Worm (Caenorhabditis elegans) whole organism, early embryonic: ENCODE measurements around the gene F46B6.6.

Source experiments
- B0310.2 ChIP-seq: sonication (generic microtip); optimal IDR thresholded peaks from 2 replicates; lab custom pipeline; 2016; ENCODE audit warnings: mild to moderate bottlenecking, missing genetic modification characterization, missing compliant biosample characterization
- F13C5.2 ChIP-seq: sonication (generic microtip); optimal IDR thresholded peaks from 2 replicates; lab custom pipeline; 2017; ENCODE audit warnings: mild to moderate bottlenecking, missing genetic modification characterization, inconsistent platforms, missing compliant biosample characterization
- aly-1 ChIP-seq: sonication (generic microtip); optimal IDR thresholded peaks from 2 replicates; lab custom pipeline; 2016; ENCODE audit warnings: missing genetic modification characterization, missing compliant biosample characterization
- ama-1 ChIP-seq: fragments of 150-350 bp; optimal IDR thresholded peaks from 2 replicates; lab custom pipeline; 2014
- ceh-13 ChIP-seq: fragments of 200-800 bp; sonication (Bioruptor generic); optimal IDR thresholded peaks from 2 replicates; lab custom pipeline; 2018; ENCODE audit warnings: mild to moderate bottlenecking, missing genetic modification characterization, missing compliant biosample characterization
- ceh-36 ChIP-seq: sonication (generic microtip); optimal IDR thresholded peaks from 2 replicates; lab custom pipeline; 2016; ENCODE audit warnings: missing genetic modification characterization, inconsistent platforms, missing compliant biosample characterization
- ets-7 ChIP-seq: sonication (generic microtip); optimal IDR thresholded peaks from 2 replicates; lab custom pipeline; 2016; ENCODE audit warnings: missing genotype, missing genetic modification characterization, missing compliant biosample characterization
- flt-1 ChIP-seq: fragments of 200-800 bp; sonication (Bioruptor generic); IDR thresholded peaks from 2 replicates; pipeline ENCODE4 v1.3.6; 2022; ENCODE audit warnings: missing genetic modification characterization, missing compliant biosample characterization
- hmbx-1 ChIP-seq: sonication (generic microtip); optimal IDR thresholded peaks from 2 replicates; lab custom pipeline; 2016; ENCODE audit warnings: mild to moderate bottlenecking, missing genetic modification characterization, missing compliant biosample characterization
- hmg-4 ChIP-seq: fragments of 200-800 bp; sonication (Bioruptor generic); optimal IDR thresholded peaks from 2 replicates; lab custom pipeline; 2018; ENCODE audit warnings: mild to moderate bottlenecking, missing genetic modification characterization, missing compliant biosample characterization
- hnd-1 ChIP-seq: sonication (generic microtip); optimal IDR thresholded peaks from 2 replicates; lab custom pipeline; 2016; ENCODE audit warnings: missing genetic modification characterization, missing compliant biosample characterization
- pes-1 ChIP-seq: fragments of 200-800 bp; sonication (Bioruptor generic); IDR thresholded peaks from 2 replicates; pipeline ENCODE4 v1.3.6; 2022; ENCODE audit warnings: missing genetic modification reagents, missing genetic modification characterization, missing compliant biosample characterization
- scrt-1 ChIP-seq: fragments of 200-800 bp; sonication (Bioruptor generic); IDR thresholded peaks from 2 replicates; pipeline ENCODE4 v1.3.6; 2022; ENCODE audit warnings: missing genetic modification characterization, missing compliant biosample characterization
- sea-1 ChIP-seq: fragments of 200-800 bp; sonication (Bioruptor generic); conservative IDR thresholded peaks from 2 replicates; pipeline ENCODE4 v1.3.6; 2022; ENCODE audit warnings: missing genetic modification characterization, missing compliant biosample characterization
- tbx-11 ChIP-seq: fragments of 200-800 bp; sonication (Bioruptor generic); IDR thresholded peaks from 2 replicates; pipeline ENCODE4 v1.3.6; 2022; ENCODE audit warnings: missing genetic modification characterization, missing compliant biosample characterization
- tbx-37 ChIP-seq: fragments of 200-800 bp; sonication (Bioruptor generic); conservative IDR thresholded peaks from 2 replicates; pipeline ENCODE4 v1.3.6; 2022; ENCODE audit warnings: missing genetic modification reagents, missing genetic modification characterization, missing compliant biosample characterization
- tra-4 ChIP-seq: sonication (generic microtip); optimal IDR thresholded peaks from 2 replicates; lab custom pipeline; 2017; ENCODE audit warnings: missing genetic modification characterization, missing compliant biosample characterization

Gene F46B6.6

ce11 chrV:9740858-9741257 lies 45.8 kb downstream of the F46B6.6 start, which contains the start of gene sta-2:
Gene sta-2, plus strand, starts transcription at chrV:9741206.
- TF ChIP-seq B0310.2 (tag; lab: Kevin White, UChicago): no peak
- TF ChIP-seq tbx-11 (GFP tag; lab: Robert Waterston, UW): no peak

DNA sequence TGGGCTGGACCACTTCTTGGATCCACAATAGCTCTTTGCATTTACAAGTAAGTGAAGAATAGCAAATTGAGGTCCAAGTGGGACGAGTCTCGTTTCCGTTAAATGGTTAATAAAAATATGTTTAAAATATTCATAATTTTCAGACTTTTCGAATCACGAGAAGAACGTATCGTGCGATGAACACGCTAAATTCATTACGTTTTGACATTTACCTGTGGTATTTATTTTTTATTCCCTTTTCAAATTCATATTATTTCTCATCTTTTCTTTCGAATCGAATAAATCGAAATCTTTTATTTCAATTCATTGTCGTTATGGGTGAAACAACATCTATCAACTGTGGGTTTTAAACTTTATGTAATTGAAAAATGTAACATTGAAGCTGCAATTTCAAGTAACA lies 47.3 kb downstream of the F46B6.6 start, which contains the start of gene marc-1:
Gene marc-1, plus strand, starts transcription at position 301 of the 400 bp plus-strand sequence.
- no peak for TF ChIP-seq hmbx-1 (tag; lab: Kevin White, UChicago)
- no peak for TF ChIP-seq pes-1
- no peak for TF ChIP-seq flt-1 (GFP tag; lab: Robert Waterston, UW)
- no peak for TF ChIP-seq aly-1 (tag; lab: Kevin White, UChicago)
- no peak for TF ChIP-seq hmg-4 (GFP tag; lab: Kevin White, UChicago)
- TF ChIP-seq ama-1 (lab: Kevin White, UChicago): no peak
- TF ChIP-seq tbx-37 (GFP tag; lab: Robert Waterston, UW): no peak
- no peak for TF ChIP-seq ceh-13
- TF ChIP-seq ets-7 (tag; lab: Kevin White, UChicago): no peak
- TF ChIP-seq hnd-1 (tag; lab: Kevin White, UChicago): no peak
- no peak for TF ChIP-seq ceh-36
- TF ChIP-seq F13C5.2 (tag; lab: Kevin White, UChicago): no peak
- TF ChIP-seq sea-1 (GFP tag; lab: Robert Waterston, UW): no peak
- no peak for TF ChIP-seq tbx-11 (GFP tag; lab: Robert Waterston, UW)

DNA sequence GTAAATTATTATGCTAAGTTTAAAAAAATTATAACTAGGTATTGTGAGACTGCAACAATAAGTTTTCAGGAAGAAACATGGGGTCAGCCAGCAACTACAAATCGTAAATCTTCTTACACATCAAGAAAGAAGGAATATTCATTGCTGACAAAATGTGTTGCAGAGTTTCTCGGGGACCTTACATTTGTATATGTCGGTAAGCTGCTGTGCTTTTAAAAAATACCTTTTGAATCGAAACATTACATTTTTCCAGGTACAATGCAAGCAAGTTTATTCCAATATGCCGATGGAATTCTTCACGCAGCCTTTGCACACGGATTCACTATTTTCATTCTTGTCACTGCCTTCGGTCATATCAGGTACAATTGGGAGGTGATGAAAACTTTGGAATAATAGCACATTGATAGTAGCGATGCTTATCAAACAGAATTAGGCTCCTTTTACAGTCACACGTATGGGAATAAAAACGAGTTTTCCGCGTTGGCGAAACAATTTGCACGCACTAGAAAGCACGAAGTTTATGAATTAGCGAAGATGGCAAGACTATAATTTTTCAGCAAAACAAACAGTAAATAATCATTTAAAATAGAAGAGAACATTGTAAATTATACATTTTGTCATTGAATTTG lies 48.5 kb downstream of the F46B6.6 start:
- no peak for TF ChIP-seq F13C5.2 (tag; lab: Kevin White, UChicago)

DNA sequence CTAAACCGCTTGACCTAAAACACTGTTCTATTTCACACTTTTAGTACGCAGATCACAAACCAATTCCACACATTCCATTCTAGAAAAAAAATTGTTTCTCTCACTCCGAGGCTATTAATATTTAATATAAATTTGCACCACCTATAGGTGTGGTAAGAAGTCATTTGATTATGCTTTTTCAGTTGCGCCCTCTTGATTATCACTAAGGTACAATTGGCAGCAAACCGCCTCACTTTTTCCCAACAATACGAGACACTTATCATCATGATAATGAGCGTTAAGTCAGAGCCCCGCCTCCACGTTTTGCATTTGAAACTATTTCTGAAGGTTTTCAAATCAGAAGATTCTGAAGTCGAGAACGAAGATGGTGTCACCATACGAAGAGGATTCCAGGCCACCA lies 49.4 kb downstream of the F46B6.6 start, which contains the start of gene aqp-4:
Gene aqp-4, plus strand, starts transcription at position 270 of the 400 bp plus-strand sequence.
- no peak for TF ChIP-seq tbx-11 (GFP tag; lab: Robert Waterston, UW)
- no peak for TF ChIP-seq ets-7 (tag; lab: Kevin White, UChicago)
- no peak for TF ChIP-seq ceh-13
- TF ChIP-seq ama-1 (lab: Kevin White, UChicago): no peak
- TF ChIP-seq scrt-1 (GFP tag; lab: Robert Waterston, UW): no peak
- no peak for TF ChIP-seq flt-1 (GFP tag; lab: Robert Waterston, UW)
- no peak for TF ChIP-seq sea-1 (GFP tag; lab: Robert Waterston, UW)
- no peak for TF ChIP-seq hmg-4 (GFP tag; lab: Kevin White, UChicago)
- TF ChIP-seq F13C5.2 (tag; lab: Kevin White, UChicago): no peak
- TF ChIP-seq aly-1 (tag; lab: Kevin White, UChicago): no peak
- no peak for TF ChIP-seq hmbx-1 (tag; lab: Kevin White, UChicago)
- TF ChIP-seq B0310.2 (tag; lab: Kevin White, UChicago): no peak
- TF ChIP-seq tra-4 (tag; lab: Kevin White, UChicago): no peak
- no peak for TF ChIP-seq tbx-37 (GFP tag; lab: Robert Waterston, UW)
- no peak for TF ChIP-seq pes-1
- no peak for TF ChIP-seq ceh-36

DNA sequence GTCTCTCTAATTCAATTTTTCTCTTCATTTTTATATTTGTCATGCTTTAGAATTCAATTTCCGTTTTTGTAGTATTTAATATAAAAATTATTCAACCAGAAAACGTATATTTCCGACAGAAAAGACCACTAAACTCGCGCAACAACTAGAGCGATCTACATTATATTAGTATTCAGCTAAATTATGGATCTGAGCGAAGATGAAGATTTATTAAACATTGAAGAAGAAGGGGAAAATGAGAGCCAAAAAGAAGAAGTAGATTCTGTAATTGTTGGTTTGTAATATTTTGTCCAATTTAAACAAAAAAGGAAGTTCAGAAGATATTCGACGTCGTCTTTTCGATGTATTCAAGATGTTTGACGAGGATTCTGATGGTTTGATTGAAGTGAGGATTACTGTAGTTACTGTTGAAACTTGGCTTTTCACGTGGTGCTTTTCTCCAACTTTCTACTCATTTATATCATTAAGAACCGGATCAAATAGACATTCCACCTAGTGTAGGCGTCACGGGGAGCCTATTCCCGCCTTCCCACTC lies 52.7 kb downstream of the F46B6.6 start, which contains the start of gene cal-7:
Gene cal-7, plus strand, starts transcription at position 184 of the 535 bp plus-strand sequence.
- TF ChIP-seq ceh-36 (no peak), hnd-1 (tag; lab: Kevin White, UChicago) (no peak), aly-1 (tag; lab: Kevin White, UChicago) (no peak), ceh-13 (no peak)
